Fruit fly (Drosophila melanogaster) whole organism: ENCODE data around the gene CG9426.

ENCODE experiments used
- CG8478 ChIP-seq: fragments of >200 bp; optimal IDR thresholded peaks from 2 replicates; lab custom pipeline; 2018; ENCODE audit warnings: inconsistent platforms
- Dll ChIP-seq: fragments of >200 bp; optimal IDR thresholded peaks from 2 replicates; lab custom pipeline; 2017
- EcR ChIP-seq, 2 experiments: fragments of >200 bp; optimal IDR thresholded peaks; 2 replicates each; lab custom pipeline; 2017; ENCODE audit warnings: missing biosample characterization in 2 of 2, missing genetic modification characterization in 2 of 2, missing genetic modification reagents in 2 of 2
- pan ChIP-seq: fragments of >200 bp; optimal IDR thresholded peaks from 2 replicates; lab custom pipeline; 2017
- psq ChIP-seq: fragments of >200 bp; optimal IDR thresholded peaks from 2 replicates; lab custom pipeline; 2017
- usp ChIP-seq: fragments of >200 bp; optimal IDR thresholded peaks from 2 replicates; lab custom pipeline; 2017; ENCODE audit warnings: missing biosample characterization, missing genetic modification characterization, mixed read lengths

The CG9426 gene

dm6 chr2L:13219281-13220092, at the start of gene CG9426, which contains the start of gene mRF1:
Gene CG9426, minus strand, starts transcription at chr2L:13219923.
Gene mRF1, plus strand, starts transcription at chr2L:13219979.
- no peak for TF ChIP-seq CG8478 (lab: Kevin White, UChicago)
- no peak for TF ChIP-seq psq
- TF ChIP-seq Dll (lab: Kevin White, UChicago), result no peak
- TF ChIP-seq usp (GFP tag; lab: Kevin White, UChicago), result no peak

dm6 chr2L:13268040-13268652, 48.4 kb upstream of the CG9426 start:
- TF ChIP-seq usp (GFP tag; lab: Kevin White, UChicago), result no peak
- no peak for TF ChIP-seq psq
- no peak for TF ChIP-seq Dll (lab: Kevin White, UChicago)
- no peak for TF ChIP-seq CG8478 (lab: Kevin White, UChicago)
- TF ChIP-seq EcR (GFP tag; optimal IDR thresholded peaks at IDR 0.05; lab: Kevin White, UChicago), result no peak

- TF ChIP-seq CG8478 (lab: Kevin White, UChicago) (no peak), EcR (GFP tag; optimal IDR thresholded peaks at IDR 0.05; lab: Kevin White, UChicago) (no peak)
These were observed 46.9 kb upstream of the CG9426 start for dm6 chr2L:13266627-13267026.

- TF ChIP-seq usp (GFP tag; lab: Kevin White, UChicago), result no peak
- no peak for TF ChIP-seq psq
- no peak for TF ChIP-seq pan (lab: Kevin White, UChicago)
These were observed 46.1 kb upstream of the CG9426 start, which contains the start of gene CG31848 for dm6 chr2L:13265776-13266175. Gene CG31848, minus strand, starts transcription at chr2L:13265876.

- TF ChIP-seq CG8478 (lab: Kevin White, UChicago) (no peak), pan (lab: Kevin White, UChicago) (no peak), EcR (GFP tag; optimal IDR thresholded peaks at IDR 0.05; lab: Kevin White, UChicago) (no peak), usp (GFP tag; lab: Kevin White, UChicago) (no peak), Dll (lab: Kevin White, UChicago) (no peak), psq (no peak)
These were observed 41.0 kb upstream of the CG9426 start, which contains the start of gene CG44085 for dm6 chr2L:13260740-13261139. Gene CG44085, plus strand, starts transcription at chr2L:13261008.

- no peak for TF ChIP-seq EcR (GFP tag; optimal IDR thresholded peaks at IDR 0.05; lab: Kevin White, UChicago)
- TF ChIP-seq CG8478 (lab: Kevin White, UChicago), result no peak
- no peak for TF ChIP-seq psq
- no peak for TF ChIP-seq pan (lab: Kevin White, UChicago)
- no peak for TF ChIP-seq Dll (lab: Kevin White, UChicago)
- no peak for TF ChIP-seq usp (GFP tag; lab: Kevin White, UChicago)
These were observed 39.9 kb upstream of the CG9426 start, which contains the start of gene CG31730 for dm6 chr2L:13259643-13260042. Gene CG31730, minus strand, starts transcription at chr2L:13259743.

- no peak for TF ChIP-seq pan (lab: Kevin White, UChicago)
- no peak for TF ChIP-seq EcR (GFP tag; optimal IDR thresholded peaks at IDR 0.05; lab: Kevin White, UChicago)
- TF ChIP-seq usp (GFP tag; lab: Kevin White, UChicago), result no peak
- no peak for TF ChIP-seq psq
- TF ChIP-seq Dll (lab: Kevin White, UChicago), result no peak
- TF ChIP-seq CG8478 (lab: Kevin White, UChicago), result no peak
These were observed 39.0 kb upstream of the CG9426 start for dm6 chr2L:13258702-13259101.

- TF ChIP-seq EcR (GFP tag; optimal IDR thresholded peaks at IDR 0.05; lab: Kevin White, UChicago), result no peak
- no peak for TF ChIP-seq usp (GFP tag; lab: Kevin White, UChicago)
- no peak for TF ChIP-seq Dll (lab: Kevin White, UChicago)
- TF ChIP-seq psq, result no peak
- no peak for TF ChIP-seq CG8478 (lab: Kevin White, UChicago)
- no peak for TF ChIP-seq pan (lab: Kevin White, UChicago)
These were observed 37.5 kb upstream of the CG9426 start, which contains the start of gene Naa20B for dm6 chr2L:13257177-13257576. Gene Naa20B, plus strand, starts transcription at chr2L:13257477.

- no peak for TF ChIP-seq Dll (lab: Kevin White, UChicago)
- no peak for TF ChIP-seq CG8478 (lab: Kevin White, UChicago)
- TF ChIP-seq pan (lab: Kevin White, UChicago), result no peak
- TF ChIP-seq EcR (GFP tag; optimal IDR thresholded peaks at IDR 0.05; lab: Kevin White, UChicago), result no peak
- TF ChIP-seq usp (GFP tag; lab: Kevin White, UChicago), result no peak
- no peak for TF ChIP-seq psq
These were observed 31.4 kb upstream of the CG9426 start for dm6 chr2L:13251167-13251566.

dm6 chr2L:13245855-13246645, 26.3 kb upstream of the CG9426 start, which contains the start of gene CG16820:
Gene CG16820, plus strand, starts transcription at chr2L:13246232.
- TF ChIP-seq EcR (GFP tag; optimal IDR thresholded peaks at IDR 0.05; lab: Kevin White, UChicago) (no peak), pan (lab: Kevin White, UChicago) (no peak), Dll (lab: Kevin White, UChicago) (no peak), usp (GFP tag; lab: Kevin White, UChicago) (no peak), CG8478 (lab: Kevin White, UChicago) (no peak), psq (no peak)

dm6 chr2L:13244759-13245308, 25.1 kb upstream of the CG9426 start:
- no peak for TF ChIP-seq CG8478 (lab: Kevin White, UChicago)
- no peak for TF ChIP-seq Dll (lab: Kevin White, UChicago)
- no peak for TF ChIP-seq EcR (GFP tag; optimal IDR thresholded peaks at IDR 0.05; lab: Kevin White, UChicago)
- TF ChIP-seq pan (lab: Kevin White, UChicago), result no peak
- TF ChIP-seq usp (GFP tag; lab: Kevin White, UChicago), result no peak
- no peak for TF ChIP-seq psq
